Fruit fly (Drosophila melanogaster) whole organism, prepupa: ENCODE results near the gene CG3088.

Experiments used
- CG32006 ChIP-seq: fragments of 200-800 bp; sonication (Bioruptor generic); optimal IDR thresholded peaks from 3 replicates; lab custom pipeline; 2017; ENCODE audit warnings: missing biosample characterization, mild to moderate bottlenecking, missing genetic modification characterization
- CG4318 ChIP-seq: fragments of 200-800 bp; sonication (Bioruptor generic); optimal IDR thresholded peaks from 3 replicates; lab custom pipeline; 2017; ENCODE audit warnings: missing biosample characterization, mild to moderate bottlenecking, missing genetic modification characterization
- CG6792 ChIP-seq: fragments of 200-800 bp; sonication (Bioruptor generic); optimal IDR thresholded peaks from 3 replicates; lab custom pipeline; 2016; ENCODE audit warnings: missing biosample characterization, missing genetic modification characterization
- OdsH ChIP-seq: fragments of 200-800 bp; sonication (Bioruptor generic); optimal IDR thresholded peaks from 3 replicates; lab custom pipeline; 2016; ENCODE audit warnings: missing biosample characterization, missing genetic modification characterization
- Sox102F ChIP-seq: fragments of 200-800 bp; sonication (Bioruptor generic); optimal IDR thresholded peaks from 2 replicates; lab custom pipeline; 2016; ENCODE audit warnings: missing biosample characterization, mild to moderate bottlenecking, missing genetic modification characterization
- lz ChIP-seq: fragments of 200-800 bp; sonication (Bioruptor generic); optimal IDR thresholded peaks from 3 replicates; lab custom pipeline; 2016; ENCODE audit warnings: missing biosample characterization, missing genetic modification characterization
- net ChIP-seq: fragments of 200-800 bp; sonication (Bioruptor generic); optimal IDR thresholded peaks from 3 replicates; lab custom pipeline; 2016; ENCODE audit warnings: missing biosample characterization, missing genetic modification characterization

DNA sequence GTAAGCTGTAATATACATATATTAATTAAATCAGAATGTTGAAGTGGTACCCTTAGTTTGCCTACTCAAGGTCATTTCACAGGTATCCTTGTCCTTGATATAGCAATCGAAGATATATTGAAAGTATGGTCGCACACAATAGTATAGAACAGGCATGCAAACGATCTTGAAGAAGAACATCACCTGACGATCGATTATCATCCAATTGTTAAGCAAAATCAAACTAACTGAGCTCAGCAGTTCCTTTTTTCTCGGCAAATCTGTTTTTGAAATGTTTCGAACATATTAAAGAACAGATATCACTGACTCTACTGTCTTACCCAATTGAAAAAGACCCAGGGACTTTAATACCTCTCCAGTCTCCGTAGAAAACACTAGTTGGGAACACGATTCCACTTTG is 27.3 kb upstream of the CG3088 start, which contains the start of gene Cyp40:
- TF ChIP-seq lz (GFP tag; lab: Kevin White, UChicago) (no peak), Sox102F (GFP tag; lab: Kevin White, UChicago) (no peak), CG32006 (GFP tag; lab: Kevin White, UChicago) (no peak), OdsH (GFP tag; lab: Kevin White, UChicago) (no peak), CG6792 (GFP tag; lab: Kevin White, UChicago) (no peak), net (GFP tag; lab: Kevin White, UChicago) (no peak), CG4318 (GFP tag; lab: Kevin White, UChicago) (no peak)
